Worm (Caenorhabditis elegans) whole organism, L4/young adult: ENCODE data around the gene str-8.
"Not testable (repeated sequence)": the region's sequence is repeated elsewhere in the genome, so short reads cannot be mapped to it uniquely, and the experiment has no call there.

Source experiments
- W03F9.2 ChIP-seq: fragments of 150-350 bp; optimal IDR thresholded peaks from 2 replicates; lab custom pipeline; 2014; ENCODE audit warnings: missing biosample characterization, missing genetic modification characterization
- dao-5 ChIP-seq: sonication (generic microtip); optimal IDR thresholded peaks from 2 replicates; lab custom pipeline; 2016; ENCODE audit warnings: missing genotype, missing genetic modification characterization, moderate library complexity, missing compliant biosample characterization
- him-1 ChIP-seq: sonication (generic microtip); optimal IDR thresholded peaks from 2 replicates; lab custom pipeline; 2016; ENCODE audit warnings: missing genotype, missing genetic modification reagents, missing genetic modification characterization, missing compliant biosample characterization

DNA sequence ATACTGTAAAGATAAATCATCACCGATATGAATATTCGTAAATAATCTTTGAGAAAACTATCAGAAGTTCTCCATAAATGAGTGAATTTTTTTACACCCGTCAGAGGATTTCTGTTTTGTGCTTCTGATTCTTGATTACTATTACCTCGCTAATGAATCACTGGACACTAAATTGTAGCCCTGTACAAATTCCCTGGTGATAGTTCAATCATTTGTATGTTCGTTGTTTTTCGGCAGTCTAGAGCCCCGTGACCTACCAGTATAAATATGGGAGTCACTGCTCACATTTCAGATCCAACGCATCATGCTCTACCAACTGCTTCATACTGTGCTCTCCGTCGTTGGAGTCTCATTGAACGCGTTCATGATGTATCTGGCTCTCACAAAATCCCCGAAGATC, 48.2 kb downstream of the str-8 start, which contains the start of gene srd-27:
- TF ChIP-seq him-1, dao-5, W03F9.2 (tag; lab: Kevin White, UChicago): not testable (repeated sequence)
